Worm (Caenorhabditis elegans) whole organism, young adult: Measurements from ENCODE around the gene C50C3.1.

Source experiments
- F37B4.10 ChIP-seq: fragments of 200-800 bp; sonication (Bioruptor generic); IDR thresholded peaks from 2 replicates; pipeline ENCODE4 v1.3.6; 2022; ENCODE audit warnings: missing genetic modification characterization, missing compliant biosample characterization
- T07F8.4 ChIP-seq: sonication (generic microtip); optimal IDR thresholded peaks from 2 replicates; lab custom pipeline; 2016; ENCODE audit warnings: mild to moderate bottlenecking, missing genetic modification characterization, moderate library complexity, missing compliant biosample characterization
- ZK185.1 ChIP-seq: sonication (generic microtip); optimal IDR thresholded peaks from 2 replicates; lab custom pipeline; 2016; ENCODE audit warnings: mild to moderate bottlenecking, missing genetic modification characterization, missing compliant biosample characterization; ENCODE audit not compliant: poor library complexity, severe bottlenecking
- aptf-3 ChIP-seq: fragments of 200-800 bp; sonication (Bioruptor generic); IDR thresholded peaks from 2 replicates; pipeline ENCODE4 v1.3.6; 2022; ENCODE audit warnings: missing genetic modification characterization, missing compliant biosample characterization
- lsy-27 ChIP-seq: sonication (generic microtip); optimal IDR thresholded peaks from 2 replicates; lab custom pipeline; 2017; ENCODE audit warnings: missing genetic modification characterization, mild to moderate bottlenecking, missing compliant biosample characterization, antibody characterized with exemption, missing genotype, borderline replicate concordance; ENCODE audit not compliant: insufficient read depth
- mes-4 ChIP-seq: sonication (generic microtip); optimal IDR thresholded peaks from 2 replicates; lab custom pipeline; 2016; ENCODE audit warnings: missing genotype, missing genetic modification characterization, missing compliant biosample characterization
- nhr-90 ChIP-seq: sonication (generic microtip); optimal IDR thresholded peaks from 2 replicates; lab custom pipeline; 2016; ENCODE audit warnings: missing genotype, mild to moderate bottlenecking, missing genetic modification characterization, missing compliant biosample characterization
- somi-1 ChIP-seq: fragments of 200-800 bp; sonication (Bioruptor generic); optimal IDR thresholded peaks from 2 replicates; lab custom pipeline; 2018; ENCODE audit warnings: mild to moderate bottlenecking, missing genetic modification characterization, missing compliant biosample characterization
- unc-62 ChIP-seq: fragments of 150-350 bp; optimal IDR thresholded peaks from 2 replicates; lab custom pipeline; 2014; ENCODE audit warnings: missing biosample characterization, missing genetic modification reagents, missing genetic modification characterization

DNA sequence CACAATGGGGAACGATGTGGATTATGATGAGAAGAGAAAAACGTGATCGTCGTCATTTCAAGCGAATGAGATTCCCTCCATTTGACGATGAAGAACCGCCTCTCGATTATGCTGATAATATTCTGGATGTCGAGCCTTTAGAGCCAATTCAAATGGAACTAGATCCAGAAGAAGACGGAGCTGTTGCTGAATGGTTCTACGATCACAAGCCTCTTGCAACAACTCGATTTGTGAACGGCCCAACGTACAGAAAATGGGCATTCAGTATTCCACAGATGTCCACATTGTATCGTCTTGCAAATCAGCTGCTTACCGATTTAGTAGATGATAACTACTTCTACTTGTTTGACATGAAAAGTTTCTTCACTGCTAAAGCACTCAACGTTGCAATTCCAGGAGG is 27.0 kb upstream of the C50C3.1 start:
- TF ChIP-seq F37B4.10 (GFP tag; lab: Robert Waterston, UW) (no peak), mes-4 (tag; lab: Kevin White, UChicago) (no peak), ZK185.1 (tag; lab: Kevin White, UChicago) (no peak), aptf-3 (GFP tag; lab: Robert Waterston, UW) (no peak), somi-1 (GFP tag; lab: Kevin White, UChicago) (no peak), T07F8.4 (tag; lab: Kevin White, UChicago) (no peak), lsy-27 (tag; lab: Kevin White, UChicago) (no peak), unc-62 (GFP tag; lab: Kevin White, UChicago) (no peak), nhr-90 (tag; lab: Kevin White, UChicago) (no peak)
